Fruit fly (Drosophila melanogaster) whole organism: Measurements from ENCODE around the gene CG43755.

Experiments used
- CG8478 ChIP-seq: fragments of >200 bp; optimal IDR thresholded peaks from 2 replicates; lab custom pipeline; 2018; ENCODE audit warnings: inconsistent platforms
- Dll ChIP-seq: fragments of >200 bp; optimal IDR thresholded peaks from 2 replicates; lab custom pipeline; 2017
- EcR ChIP-seq, 2 experiments: fragments of >200 bp; optimal IDR thresholded peaks; 2 replicates each; lab custom pipeline; 2017; ENCODE audit warnings: missing biosample characterization in 2 of 2, missing genetic modification characterization in 2 of 2, missing genetic modification reagents in 2 of 2
- psq ChIP-seq: fragments of >200 bp; optimal IDR thresholded peaks from 2 replicates; lab custom pipeline; 2017
- usp ChIP-seq: fragments of >200 bp; optimal IDR thresholded peaks from 2 replicates; lab custom pipeline; 2017; ENCODE audit warnings: missing biosample characterization, missing genetic modification characterization, mixed read lengths

DNA sequence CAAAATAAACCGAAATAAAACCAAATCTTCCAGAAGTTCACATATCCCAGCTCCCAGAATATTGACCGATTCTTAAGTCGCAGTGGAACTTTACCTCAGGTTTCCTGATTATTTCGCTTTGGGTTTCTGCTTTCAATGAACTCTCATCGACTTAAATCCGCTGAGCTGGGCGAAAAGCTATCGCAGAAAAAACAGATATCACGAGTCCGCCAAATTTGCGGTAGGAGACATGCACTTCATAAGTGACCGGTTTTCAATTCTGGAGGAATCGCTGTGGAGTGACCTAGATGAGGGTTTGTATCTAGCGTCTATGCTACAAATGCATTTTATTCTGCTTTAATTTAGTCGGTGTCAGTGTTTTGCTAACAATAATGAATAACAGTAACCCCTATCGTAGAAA, 24.4 kb downstream of the CG43755 start:
- TF ChIP-seq Dll (lab: Kevin White, UChicago) (no peak), psq (lab: Kevin White, UChicago) (no peak), usp (GFP tag; lab: Kevin White, UChicago) (no peak), CG8478 (lab: Kevin White, UChicago) (no peak), EcR (GFP tag; optimal IDR thresholded peaks at IDR 0.05; lab: Kevin White, UChicago) (no peak)
